Fruit fly (Drosophila melanogaster): Measurements from ENCODE around the gene Xrcc2.

The Xrcc2 gene

dm6 chrX:18504948-18505597, 5.1 kb downstream of the Xrcc2 start, which contains the start of gene Wnt5 (continued):
- TF ChIP-seq CG11456 (GFP tag; IDR thresholded peaks at IDR 0.05) (no peak), CG3726 (GFP tag; IDR thresholded peaks at IDR 0.05) (no peak), bsh (GFP tag; optimal IDR thresholded peaks at IDR 0.05) (no peak), CG12769 (tag; optimal IDR thresholded peaks at IDR 0.05) (no peak), Sox102F (GFP tag; optimal IDR thresholded peaks at IDR 0.05) (no peak), E2f1 (GFP tag; IDR thresholded peaks at IDR 0.05) (no peak), Dip2 (GFP tag; IDR thresholded peaks at IDR 0.05) (no peak), Hey (tag; optimal IDR thresholded peaks at IDR 0.05) (no peak), CG15479 (GFP tag; optimal IDR thresholded peaks at IDR 0.05) (no peak), eve (GFP tag; optimal IDR thresholded peaks at IDR 0.05) (no peak), Drgx (GFP tag; IDR thresholded peaks at IDR 0.05) (no peak), CG4424 (GFP tag; optimal IDR thresholded peaks at IDR 0.05) (no peak), wek (GFP tag; optimal IDR thresholded peaks at IDR 0.05) (peak; percentile 32), CG13775 (GFP tag; optimal IDR thresholded peaks at IDR 0.05) (no peak), CG8290 (GFP tag; optimal IDR thresholded peaks at IDR 0.05) (no peak), CG8290 (tag; optimal IDR thresholded peaks at IDR 0.05) (no peak), CG18619 (GFP tag; optimal IDR thresholded peaks at IDR 0.05) (no peak), CG31224 (GFP tag; IDR thresholded peaks at IDR 0.05) (no peak), fru (optimal IDR thresholded peaks at IDR 0.05) (no peak), esg (GFP tag; conservative IDR thresholded peaks at IDR 0.05) (no peak), Deaf1 (tag; optimal IDR thresholded peaks at IDR 0.05) (peak; percentile 92), tll (GFP tag; optimal IDR thresholded peaks at IDR 0.05) (no peak), CG2202 (tag; optimal IDR thresholded peaks at IDR 0.05) (no peak), seq (GFP tag; IDR thresholded peaks at IDR 0.05) (peak; percentile 40; the same call in 1 of the 2 replicates), E2f2 (GFP tag; IDR thresholded peaks at IDR 0.05) (0 out of 2 replicates have a peak, but pooled peaks have one; percentile 14), CG16813 (GFP tag; IDR thresholded peaks at IDR 0.05; ENCODE audit: partially characterized antibody) (no peak), CG12299 (tag; optimal IDR thresholded peaks at IDR 0.05) (no peak), ind (GFP tag; optimal IDR thresholded peaks at IDR 0.05) (no peak), fu2 (GFP tag; optimal IDR thresholded peaks at IDR 0.05) (no peak), nmo (GFP tag; optimal IDR thresholded peaks at IDR 0.05) (no peak), CG13287 (GFP tag; IDR thresholded peaks at IDR 0.05; ENCODE audit: partially characterized antibody) (peak; percentile 43; the same call in 1 of the 2 replicates), CG6175 (GFP tag; IDR thresholded peaks at IDR 0.05) (no peak), Poxn (GFP tag; IDR thresholded peaks at IDR 0.05) (no peak), D19A (tag; optimal IDR thresholded peaks at IDR 0.05) (peak; percentile 16), Ets65A (GFP tag) (no peak), CG4328 (GFP tag; optimal IDR thresholded peaks at IDR 0.05) (no peak), CG4707 (GFP tag; optimal IDR thresholded peaks at IDR 0.05) (peak; percentile 15), Camta (GFP tag; optimal IDR thresholded peaks at IDR 0.05) (no peak), kni (GFP tag; optimal IDR thresholded peaks at IDR 0.05) (peak; percentile 47), ERR (GFP tag; optimal IDR thresholded peaks at IDR 0.05) (no peak), CG17612 (GFP tag; IDR thresholded peaks at IDR 0.05) (no peak), CG13894 (tag; optimal IDR thresholded peaks at IDR 0.05) (no peak), Antp (GFP tag; optimal IDR thresholded peaks at IDR 0.05) (no peak), CG17359 (tag; optimal IDR thresholded peaks at IDR 0.05) (peak; percentile 17), cato (GFP tag; optimal IDR thresholded peaks at IDR 0.05; ENCODE audit: borderline replicate concordance) (no peak), CG12391 (tag; optimal IDR thresholded peaks at IDR 0.05) (peak; percentile 11), CG10979 (tag; optimal IDR thresholded peaks at IDR 0.05) (no peak), unpg (GFP tag; optimal IDR thresholded peaks at IDR 0.05) (no peak), BtbVII (GFP tag; optimal IDR thresholded peaks at IDR 0.05) (no peak), dmrt99B (tag; optimal IDR thresholded peaks at IDR 0.05) (no peak), cas (GFP tag; IDR thresholded peaks at IDR 0.05) (no peak)

Measured in whole organism, embryonic.